Fruit fly (Drosophila melanogaster) whole organism, pupa: ENCODE data around the gene CG12105.

ENCODE experiments used
- CG34367 ChIP-seq: fragments of 200-800 bp; sonication (Bioruptor generic); optimal IDR thresholded peaks from 2 replicates; lab custom pipeline; 2018; ENCODE audit warnings: missing biosample characterization, mild to moderate bottlenecking, missing genetic modification characterization
- Ets98B ChIP-seq: fragments of 200-800 bp; sonication (Bioruptor generic); IDR thresholded peaks from 2 replicates; pipeline ENCODE4 v1.3.6; 2022; ENCODE audit warnings: missing biosample characterization, missing genetic modification characterization
- gl ChIP-seq: fragments of 200-800 bp; sonication (Bioruptor generic); optimal IDR thresholded peaks from 2 replicates; lab custom pipeline; 2018; ENCODE audit warnings: missing biosample characterization, mild to moderate bottlenecking, missing genetic modification characterization

DNA sequence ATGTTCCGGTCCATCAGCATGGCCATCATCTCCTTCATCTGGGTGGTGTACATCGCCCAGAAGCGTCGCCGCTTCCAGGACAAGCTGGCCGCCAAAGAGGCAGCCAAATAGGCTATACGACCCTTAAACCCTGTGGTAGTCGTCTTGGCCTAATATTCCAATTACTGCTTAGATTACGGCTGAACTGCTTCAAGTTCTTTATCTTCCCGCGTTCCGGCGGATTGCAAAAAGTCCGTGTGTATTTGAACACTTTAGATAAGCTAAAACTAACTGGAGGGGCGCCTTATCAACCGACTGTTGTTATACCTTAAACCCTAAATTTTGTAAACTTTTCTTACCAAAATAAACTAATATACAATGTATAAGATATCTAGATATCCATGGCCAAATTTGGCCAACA, 38.2 kb upstream of the CG12105 start:
- TF ChIP-seq gl (no peak), Ets98B (GFP tag; lab: Robert Waterston, UW) (no peak), CG34367 (tag; lab: Kevin White, UChicago) (no peak)
